Fruit fly (Drosophila melanogaster): ENCODE data around the gene mtd.

mtd gene

DNA sequence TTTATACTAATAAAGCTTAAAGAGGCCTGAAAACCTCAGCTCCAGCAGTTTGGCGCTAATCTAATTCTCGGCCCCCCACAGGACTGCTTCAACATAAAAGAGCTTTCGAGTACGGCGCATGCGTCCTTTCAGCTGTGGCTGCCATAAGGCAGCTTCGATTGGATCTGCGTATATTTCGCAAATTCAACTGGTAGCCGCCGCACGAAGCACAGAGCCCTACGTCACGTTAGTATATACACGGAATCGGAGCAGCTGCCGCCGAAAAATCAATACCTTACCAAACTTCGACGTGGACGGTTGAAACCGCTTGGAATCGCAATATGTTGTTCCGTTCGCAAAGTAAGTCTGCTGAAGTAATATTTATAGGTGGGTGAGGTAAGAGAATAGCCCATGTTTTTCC is 26.4 kb upstream of the mtd start, which contains the start of gene 7B2:
Gene 7B2, plus strand, starts transcription at position 169 of the 400 bp plus-strand sequence.
- TF ChIP-seq CG9139 (GFP tag; optimal IDR thresholded peaks at IDR 0.05) (no peak), Met (GFP tag; optimal IDR thresholded peaks at IDR 0.05) (no peak), topi (GFP tag; optimal IDR thresholded peaks at IDR 0.05) (no peak), eg (GFP tag; IDR thresholded peaks at IDR 0.05) (no peak), CG11294 (GFP tag; IDR thresholded peaks at IDR 0.05) (no peak), OdsH (GFP tag; optimal IDR thresholded peaks at IDR 0.05) (no peak), ss (GFP tag; optimal IDR thresholded peaks at IDR 0.05) (no peak), pdm3 (GFP tag; optimal IDR thresholded peaks at IDR 0.05) (no peak), Hr4 (GFP tag; optimal IDR thresholded peaks at IDR 0.05) (no peak), Hr38 (GFP tag; optimal IDR thresholded peaks at IDR 0.05) (no peak), CG6792 (GFP tag; optimal IDR thresholded peaks at IDR 0.05) (no peak), CG16779 (tag; optimal IDR thresholded peaks at IDR 0.05) (no peak), CG10631 (GFP tag; optimal IDR thresholded peaks at IDR 0.05) (no peak), esn (GFP tag; optimal IDR thresholded peaks at IDR 0.05) (no peak), CG10669 (GFP tag; optimal IDR thresholded peaks at IDR 0.05) (no peak), CG11762 (GFP tag; optimal IDR thresholded peaks at IDR 0.05; ENCODE audit: insufficient read depth) (no peak), CG6854 (GFP tag; optimal IDR thresholded peaks at IDR 0.05) (no peak), svp (GFP tag) (no peak)

DNA sequence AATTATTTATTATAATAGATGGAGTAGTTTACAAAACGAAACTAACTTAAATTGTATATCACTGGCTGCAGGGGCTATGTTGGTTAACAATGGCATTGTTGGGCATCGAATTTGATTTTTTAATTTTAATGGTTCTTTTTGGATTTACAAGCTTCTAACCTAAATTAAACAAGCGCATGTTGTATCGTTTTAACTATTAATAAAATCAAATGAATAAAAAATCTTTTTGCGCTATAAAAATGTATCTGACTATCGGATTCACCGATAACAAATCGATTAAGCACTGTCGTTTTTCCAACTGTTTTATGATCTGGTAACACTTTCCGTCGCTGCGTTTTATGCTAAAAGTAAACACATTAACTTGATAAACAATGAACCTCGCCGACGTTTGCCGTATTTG is 24.5 kb upstream of the mtd start, which contains the start of the genes hd and CG14667:
Gene hd, minus strand, starts transcription at position 243 of the 400 bp plus-strand sequence.
Gene CG14667, plus strand, starts transcription at position 303 of the 400 bp plus-strand sequence.
- TF ChIP-seq fkh (GFP tag; optimal IDR thresholded peaks at IDR 0.05) (peak; percentile 90), lz (GFP tag; optimal IDR thresholded peaks at IDR 0.05) (peak; percentile 5), CG32006 (GFP tag; optimal IDR thresholded peaks at IDR 0.05) (no peak)

DNA sequence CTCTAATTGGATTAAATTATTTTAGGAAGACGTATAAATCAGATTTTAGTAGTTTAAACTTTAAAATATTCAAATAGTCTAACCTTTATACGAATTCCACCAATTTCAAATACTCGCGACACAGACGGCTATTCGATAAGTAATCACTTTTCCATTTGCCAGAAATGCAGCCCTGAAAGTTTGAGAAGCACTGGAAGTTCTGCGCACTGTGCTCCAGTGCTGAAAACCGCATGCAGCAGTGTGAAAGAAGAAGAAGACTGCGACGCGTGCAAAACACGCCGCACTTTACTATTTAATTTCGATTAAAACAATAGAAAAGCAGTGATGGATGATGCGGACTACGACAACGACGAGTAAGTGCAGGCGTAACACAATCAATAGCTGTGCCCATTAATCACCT is 21.3 kb upstream of the mtd start, which contains the start of gene Polr2F:
Gene Polr2F, plus strand, starts transcription at position 233 of the 400 bp plus-strand sequence.
- TF ChIP-seq Lpt (GFP tag; optimal IDR thresholded peaks at IDR 0.05) (peak; percentile 11), Ets96B (tag; optimal IDR thresholded peaks at IDR 0.05) (peak; percentile 42), ss (GFP tag; optimal IDR thresholded peaks at IDR 0.05) (no peak), Gug (GFP tag; IDR thresholded peaks at IDR 0.05) (peak; percentile 34; the same call in 1 of the 2 replicates), Hr38 (GFP tag; optimal IDR thresholded peaks at IDR 0.05) (peak; percentile 10), Sox15 (GFP tag; optimal IDR thresholded peaks at IDR 0.05) (peak; percentile 55), cyc (GFP tag; optimal IDR thresholded peaks at IDR 0.05) (peak; percentile 83), Ets21C (GFP tag; optimal IDR thresholded peaks at IDR 0.05) (peak; percentile 66), eg (GFP tag; IDR thresholded peaks at IDR 0.05) (peak; percentile 45; the same call in 1 of the 3 replicates), spab (GFP tag; optimal IDR thresholded peaks at IDR 0.05) (no peak), CG11902 (GFP tag; optimal IDR thresholded peaks at IDR 0.05) (peak; percentile 58), CG6163 (GFP tag; IDR thresholded peaks at IDR 0.05) (peak; percentile 72; the same call in 2 of the 3 replicates), CG8319 (GFP tag; optimal IDR thresholded peaks at IDR 0.05) (peak; percentile 27), salr (GFP tag; optimal IDR thresholded peaks at IDR 0.05) (peak in 1 of 2 experiments; percentile 49), esn (GFP tag; optimal IDR thresholded peaks at IDR 0.05) (peak; percentile 78), lz (GFP tag; optimal IDR thresholded peaks at IDR 0.05) (peak; percentile 81), Met (GFP tag; optimal IDR thresholded peaks at IDR 0.05) (no peak), Eip78C (GFP tag) (peak; percentile 79), CG11762 (GFP tag; optimal IDR thresholded peaks at IDR 0.05; ENCODE audit: insufficient read depth) (no peak), CG8632 (GFP tag; optimal IDR thresholded peaks at IDR 0.05) (no peak), CG11294 (GFP tag; IDR thresholded peaks at IDR 0.05) (peak; percentile 44; the same call in 1 of the 2 replicates), Hr39 (GFP tag; optimal IDR thresholded peaks at IDR 0.05) (peak; percentile 83), CG3032 (tag; optimal IDR thresholded peaks at IDR 0.05) (peak; percentile 59), CG31627 (GFP tag; optimal IDR thresholded peaks at IDR 0.05) (peak; percentile 86), acj6 (GFP tag; optimal IDR thresholded peaks at IDR 0.05) (peak; percentile 65), topi (GFP tag; optimal IDR thresholded peaks at IDR 0.05) (peak; percentile 68), fd85E (GFP tag; optimal IDR thresholded peaks at IDR 0.05) (no peak), CG1621 (tag; optimal IDR thresholded peaks at IDR 0.05) (peak; percentile 32), CG6792 (GFP tag; optimal IDR thresholded peaks at IDR 0.05) (no peak), CG3919 (GFP tag; optimal IDR thresholded peaks at IDR 0.05) (no peak), CG6854 (GFP tag; optimal IDR thresholded peaks at IDR 0.05) (peak; percentile 17), CG8119 (GFP tag; IDR thresholded peaks at IDR 0.05) (no peak)
